Fruit fly (Drosophila melanogaster) whole organism: Measurements from ENCODE around the gene mtrm.
A peak's percentile ranks its signal among the peaks of the same experiment; 100 is the strongest.

Experiments used
- CG8478 ChIP-seq: fragments of >200 bp; optimal IDR thresholded peaks from 2 replicates; lab custom pipeline; 2018; ENCODE audit warnings: inconsistent platforms
- Dll ChIP-seq: fragments of >200 bp; optimal IDR thresholded peaks from 2 replicates; lab custom pipeline; 2017
- EcR ChIP-seq, 2 experiments: fragments of >200 bp; optimal IDR thresholded peaks; 2 replicates each; lab custom pipeline; 2017; ENCODE audit warnings: missing biosample characterization in 2 of 2, missing genetic modification characterization in 2 of 2, missing genetic modification reagents in 2 of 2
- pan ChIP-seq: fragments of >200 bp; optimal IDR thresholded peaks from 2 replicates; lab custom pipeline; 2017
- psq ChIP-seq: fragments of >200 bp; optimal IDR thresholded peaks from 2 replicates; lab custom pipeline; 2017
- usp ChIP-seq: fragments of >200 bp; optimal IDR thresholded peaks from 2 replicates; lab custom pipeline; 2017; ENCODE audit warnings: missing biosample characterization, missing genetic modification characterization, mixed read lengths

The mtrm gene

dm6 chr3L:8393549-8393948, 19.3 kb upstream of the mtrm start, which contains the start of gene Jon66Cii:
TSS of gene Jon66Cii (minus strand) at chr3L:8393649.
- no peak for TF ChIP-seq pan (lab: Kevin White, UChicago)
- no peak for TF ChIP-seq Dll (lab: Kevin White, UChicago)
- no peak for TF ChIP-seq psq (lab: Kevin White, UChicago)
- TF ChIP-seq CG8478 (lab: Kevin White, UChicago), result no peak
- TF ChIP-seq EcR (GFP tag; optimal IDR thresholded peaks at IDR 0.05; lab: Kevin White, UChicago), result no peak
- TF ChIP-seq usp (GFP tag; lab: Kevin White, UChicago), result no peak

- TF ChIP-seq Dll (lab: Kevin White, UChicago), result no peak
- TF ChIP-seq EcR (GFP tag; optimal IDR thresholded peaks at IDR 0.05; lab: Kevin White, UChicago), result no peak
- no peak for TF ChIP-seq CG8478 (lab: Kevin White, UChicago)
- TF ChIP-seq usp (GFP tag; lab: Kevin White, UChicago), result no peak
These were observed 18.7 kb upstream of the mtrm start for dm6 chr3L:8394132-8394531.

dm6 chr3L:8394944-8395343, 17.9 kb upstream of the mtrm start:
- TF ChIP-seq usp (GFP tag; lab: Kevin White, UChicago), result no peak
- no peak for TF ChIP-seq CG8478 (lab: Kevin White, UChicago)
- TF ChIP-seq EcR (GFP tag; optimal IDR thresholded peaks at IDR 0.05; lab: Kevin White, UChicago), result no peak
- TF ChIP-seq Dll (lab: Kevin White, UChicago), result no peak
- TF ChIP-seq pan (lab: Kevin White, UChicago), result no peak
- TF ChIP-seq psq (lab: Kevin White, UChicago), result no peak

dm6 chr3L:8395630-8396168, 17.1 kb upstream of the mtrm start, which contains the start of gene CG7120:
TSS of gene CG7120 (plus strand) at chr3L:8396000.
- TF ChIP-seq CG8478 (lab: Kevin White, UChicago), result no peak
- TF ChIP-seq EcR (GFP tag; optimal IDR thresholded peaks at IDR 0.05; lab: Kevin White, UChicago), result no peak
- TF ChIP-seq pan (lab: Kevin White, UChicago), result no peak
- no peak for TF ChIP-seq usp (GFP tag; lab: Kevin White, UChicago)
- TF ChIP-seq psq (lab: Kevin White, UChicago), result no peak
- no peak for TF ChIP-seq Dll (lab: Kevin White, UChicago)

- TF ChIP-seq EcR (GFP tag; optimal IDR thresholded peaks at IDR 0.05; lab: Kevin White, UChicago) (no peak), psq (lab: Kevin White, UChicago) (no peak), CG8478 (lab: Kevin White, UChicago) (no peak), Dll (lab: Kevin White, UChicago) (no peak), pan (lab: Kevin White, UChicago) (no peak), usp (GFP tag; lab: Kevin White, UChicago) (no peak)
These were observed 16.6 kb upstream of the mtrm start for dm6 chr3L:8396187-8396586.

- no peak for TF ChIP-seq usp (GFP tag; lab: Kevin White, UChicago)
- TF ChIP-seq pan (lab: Kevin White, UChicago), result peak; percentile 85
These were observed 13.9 kb upstream of the mtrm start for dm6 chr3L:8398763-8399445.

dm6 chr3L:8405123-8405522, 7.7 kb upstream of the mtrm start, which contains the start of the genes Tpt, mkg-p and CG13667:
TSS of gene Tpt (minus strand) at chr3L:8405277.
TSS of gene mkg-p (minus strand) at chr3L:8405277.
TSS of gene CG13667 (plus strand) at chr3L:8405454.
- TF ChIP-seq pan (lab: Kevin White, UChicago), result no peak
- no peak for TF ChIP-seq usp (GFP tag; lab: Kevin White, UChicago)
- TF ChIP-seq CG8478 (lab: Kevin White, UChicago), result no peak

dm6 chr3L:8411439-8411897, 1.3 kb upstream of the mtrm start, which contains the start of gene Exo70:
TSS of gene Exo70 (plus strand) at chr3L:8411851.
- TF ChIP-seq pan (lab: Kevin White, UChicago) (no peak), psq (lab: Kevin White, UChicago) (no peak), usp (GFP tag; lab: Kevin White, UChicago) (no peak), EcR (GFP tag; optimal IDR thresholded peaks at IDR 0.05; lab: Kevin White, UChicago) (no peak), CG8478 (lab: Kevin White, UChicago) (no peak), Dll (lab: Kevin White, UChicago) (no peak)

dm6 chr3L:8418984-8419383, 6.2 kb downstream of the mtrm start:
- no peak for TF ChIP-seq usp (GFP tag; lab: Kevin White, UChicago)
- TF ChIP-seq pan (lab: Kevin White, UChicago), result no peak
- no peak for TF ChIP-seq EcR (GFP tag; optimal IDR thresholded peaks at IDR 0.05; lab: Kevin White, UChicago)
- no peak for TF ChIP-seq CG8478 (lab: Kevin White, UChicago)
- no peak for TF ChIP-seq psq (lab: Kevin White, UChicago)
- TF ChIP-seq Dll (lab: Kevin White, UChicago), result no peak

- TF ChIP-seq EcR (GFP tag; optimal IDR thresholded peaks at IDR 0.05; lab: Kevin White, UChicago) (no peak), psq (lab: Kevin White, UChicago) (no peak), Dll (lab: Kevin White, UChicago) (no peak), pan (lab: Kevin White, UChicago) (no peak), CG8478 (lab: Kevin White, UChicago) (no peak), usp (GFP tag; lab: Kevin White, UChicago) (no peak)
These were observed 6.9 kb downstream of the mtrm start for dm6 chr3L:8419622-8420176.

- TF ChIP-seq pan (lab: Kevin White, UChicago), result no peak
- TF ChIP-seq usp (GFP tag; lab: Kevin White, UChicago), result no peak
- no peak for TF ChIP-seq CG8478 (lab: Kevin White, UChicago)
- no peak for TF ChIP-seq EcR (GFP tag; optimal IDR thresholded peaks at IDR 0.05; lab: Kevin White, UChicago)
- no peak for TF ChIP-seq psq (lab: Kevin White, UChicago)
- no peak for TF ChIP-seq Dll (lab: Kevin White, UChicago)
These were observed 8.5 kb downstream of the mtrm start for dm6 chr3L:8421361-8421760.
